Fruit fly (Drosophila melanogaster) whole organism, prepupa: ENCODE data around the gene CG5644.

ENCODE experiments used
- CG31627 ChIP-seq: fragments of 200-800 bp; sonication (Bioruptor generic); optimal IDR thresholded peaks from 3 replicates; lab custom pipeline; 2016; ENCODE audit warnings: missing biosample characterization, missing genetic modification characterization
- CG4318 ChIP-seq: fragments of 200-800 bp; sonication (Bioruptor generic); optimal IDR thresholded peaks from 3 replicates; lab custom pipeline; 2017; ENCODE audit warnings: missing biosample characterization, mild to moderate bottlenecking, missing genetic modification characterization
- CG6854 ChIP-seq: fragments of 200-800 bp; sonication (Bioruptor generic); optimal IDR thresholded peaks from 2 replicates; lab custom pipeline; 2017; ENCODE audit warnings: missing biosample characterization, mild to moderate bottlenecking, missing genetic modification characterization
- CG7368 ChIP-seq: fragments of 200-800 bp; sonication (Bioruptor generic); optimal IDR thresholded peaks from 3 replicates; lab custom pipeline; 2016; ENCODE audit warnings: missing biosample characterization, missing genetic modification characterization
- Eip78C ChIP-seq: fragments of 200-800 bp; sonication (Bioruptor generic); peaks from one replicate; lab custom pipeline; 2016; ENCODE audit warnings: missing biosample characterization, missing genetic modification characterization
- Met ChIP-seq: fragments of 200-800 bp; sonication (Bioruptor generic); optimal IDR thresholded peaks from 3 replicates; lab custom pipeline; 2016; ENCODE audit warnings: missing biosample characterization, missing genetic modification characterization
- Sox102F ChIP-seq: fragments of 200-800 bp; sonication (Bioruptor generic); optimal IDR thresholded peaks from 2 replicates; lab custom pipeline; 2016; ENCODE audit warnings: missing biosample characterization, mild to moderate bottlenecking, missing genetic modification characterization

DNA sequence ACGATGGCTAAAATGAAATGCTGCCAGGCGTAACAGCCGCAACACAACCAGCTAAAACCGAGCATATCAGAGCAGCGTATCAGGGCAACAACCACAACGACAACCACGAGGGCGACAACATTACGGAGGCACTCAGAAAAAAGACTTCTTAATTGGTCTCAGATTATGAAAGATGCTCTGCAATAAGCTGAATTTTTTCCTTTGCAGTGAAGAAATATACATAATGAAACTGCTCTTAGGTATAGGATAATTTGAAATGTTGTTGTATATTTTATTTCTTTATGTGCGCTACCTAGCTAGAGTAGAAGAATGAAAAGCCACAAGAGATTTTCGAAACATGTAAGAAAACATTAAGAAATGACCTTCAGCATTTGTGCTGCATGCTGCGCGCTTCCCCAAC, 50.2 kb downstream of the CG5644 start:
- TF ChIP-seq CG4318 (GFP tag; lab: Kevin White, UChicago) = no peak
- no peak for TF ChIP-seq CG31627 (GFP tag; lab: Kevin White, UChicago)
- TF ChIP-seq CG7368 (GFP tag; lab: Kevin White, UChicago) = no peak
- peak; percentile 51 for TF ChIP-seq Eip78C (GFP tag; lab: Kevin White, UChicago)
- no peak for TF ChIP-seq Met (GFP tag; lab: Kevin White, UChicago)
- no peak for TF ChIP-seq CG6854 (GFP tag; lab: Kevin White, UChicago)
- no peak for TF ChIP-seq Sox102F (GFP tag; lab: Kevin White, UChicago)
